Fruit fly (Drosophila melanogaster): ENCODE measurements around the gene Phf5a.
A peak's percentile ranks its signal among the peaks of the same experiment; 100 is the strongest.

Gene Phf5a

dm6 chr2L:6473076-6474037, 17.3 kb downstream of the Phf5a start, which contains the start of gene mmy (continued):
- TF ChIP-seq CG7839 (tag; optimal IDR thresholded peaks at IDR 0.05): peak; percentile 74
- peak; percentile 23 for TF ChIP-seq CG7786 (GFP tag; optimal IDR thresholded peaks at IDR 0.05)
- TF ChIP-seq CG2678 (tag; optimal IDR thresholded peaks at IDR 0.05): peak; percentile 73
- TF ChIP-seq CG9727 (GFP tag; optimal IDR thresholded peaks at IDR 0.05): no peak
- no peak for TF ChIP-seq CG17802 (tag; optimal IDR thresholded peaks at IDR 0.05)
- peak; percentile 3 for TF ChIP-seq tin (GFP tag; optimal IDR thresholded peaks at IDR 0.05)
- peak; percentile 27 for TF ChIP-seq wek (GFP tag; optimal IDR thresholded peaks at IDR 0.05)
- TF ChIP-seq CG4730 (GFP tag; IDR thresholded peaks at IDR 0.05): 0 out of 2 replicates have a peak, but pooled peaks have one; percentile 34
- peak; percentile 46 for TF ChIP-seq Meics (GFP tag; optimal IDR thresholded peaks at IDR 0.05)
- no peak for TF ChIP-seq CG3407 (GFP tag; optimal IDR thresholded peaks at IDR 0.05)
- TF ChIP-seq CG17912 (GFP tag; optimal IDR thresholded peaks at IDR 0.05): peak; percentile 53
- no peak for TF ChIP-seq hkb (optimal IDR thresholded peaks at IDR 0.05)
- TF ChIP-seq hkb (GFP tag; IDR thresholded peaks at IDR 0.05): peak; percentile 63
- peak; percentile 36 for TF ChIP-seq CG3065 (GFP tag; optimal IDR thresholded peaks at IDR 0.05)
- peak; percentile 15 for TF ChIP-seq jumu (GFP tag; optimal IDR thresholded peaks at IDR 0.05)
- no peak for TF ChIP-seq CG11247 (GFP tag; IDR thresholded peaks at IDR 0.05)
- no peak for TF ChIP-seq Nf-YC (tag; optimal IDR thresholded peaks at IDR 0.05)
- TF ChIP-seq stc (GFP tag; IDR thresholded peaks at IDR 0.05): peak; percentile 63
- no peak for TF ChIP-seq CG2202 (tag; optimal IDR thresholded peaks at IDR 0.05)
- TF ChIP-seq Rx (GFP tag; IDR thresholded peaks at IDR 0.05): no peak
- peak; percentile 10 for TF ChIP-seq en (GFP tag; optimal IDR thresholded peaks at IDR 0.05)
- no peak for TF ChIP-seq CG18619 (GFP tag; optimal IDR thresholded peaks at IDR 0.05)
- TF ChIP-seq Stat92E (GFP tag; optimal IDR thresholded peaks at IDR 0.05): peak in 1 of 3 experiments; percentile 32
- TF ChIP-seq sim (GFP tag; IDR thresholded peaks at IDR 0.05): no peak
- TF ChIP-seq CG2875 (GFP tag; optimal IDR thresholded peaks at IDR 0.05): no peak
- TF ChIP-seq Doc3 (GFP tag; IDR thresholded peaks at IDR 0.05; ENCODE audit: partially characterized antibody): no peak
- peak; percentile 56 for TF ChIP-seq nom (GFP tag; optimal IDR thresholded peaks at IDR 0.05)
- TF ChIP-seq D (optimal IDR thresholded peaks at IDR 0.05): peak; percentile 94
- TF ChIP-seq D (GFP tag; optimal IDR thresholded peaks at IDR 0.05): peak; percentile 16
- peak; percentile 57 for TF ChIP-seq Antp (GFP tag; optimal IDR thresholded peaks at IDR 0.05)
- no peak for TF ChIP-seq Poxn (GFP tag; IDR thresholded peaks at IDR 0.05)
- no peak; the same call in 2 of the 3 replicates for TF ChIP-seq knrl (GFP tag; IDR thresholded peaks at IDR 0.05; ENCODE audit: partially characterized antibody)
- TF ChIP-seq CG30403 (GFP tag; optimal IDR thresholded peaks at IDR 0.05): peak; percentile 52
- TF ChIP-seq CG15514 (GFP tag; optimal IDR thresholded peaks at IDR 0.05): peak; percentile 36
- TF ChIP-seq chif (GFP tag; optimal IDR thresholded peaks at IDR 0.05): no peak
- TF ChIP-seq CG8089 (GFP tag; optimal IDR thresholded peaks at IDR 0.05): peak; percentile 4
- peak; percentile 78 for TF ChIP-seq CG8388 (GFP tag; optimal IDR thresholded peaks at IDR 0.05)
- TF ChIP-seq CG10147 (GFP tag; optimal IDR thresholded peaks at IDR 0.05): no peak
- TF ChIP-seq fd3F (GFP tag; optimal IDR thresholded peaks at IDR 0.05): no peak
- peak; percentile 45 for TF ChIP-seq Side (GFP tag; optimal IDR thresholded peaks at IDR 0.05)
- TF ChIP-seq Optix (GFP tag; IDR thresholded peaks at IDR 0.05): no peak
- peak; percentile 52; the same call in 1 of the 2 replicates for TF ChIP-seq esg (GFP tag; conservative IDR thresholded peaks at IDR 0.05)
- TF ChIP-seq CG18764 (GFP tag; optimal IDR thresholded peaks at IDR 0.05): no peak
- TF ChIP-seq Spps (tag; optimal IDR thresholded peaks at IDR 0.05): no peak
- TF ChIP-seq nau (GFP tag; optimal IDR thresholded peaks at IDR 0.05): peak; percentile 46
- 0 out of 2 replicates have a peak, but pooled peaks have one; percentile 21 for TF ChIP-seq Awh (GFP tag; IDR thresholded peaks at IDR 0.05)
- TF ChIP-seq CG13775 (GFP tag; optimal IDR thresholded peaks at IDR 0.05): no peak
- no peak for TF ChIP-seq pb (GFP tag; optimal IDR thresholded peaks at IDR 0.05)
